Fruit fly (Drosophila melanogaster) S2 (cell line): Measurements from ENCODE around the gene Edg78E.

Experiments
- CG8478 ChIP-seq: fragments of >200 bp; optimal IDR thresholded peaks from 2 replicates; lab custom pipeline; 2018
- CTCF ChIP-seq, 2 experiments: fragments of >200 bp; optimal IDR thresholded peaks; 2 replicates each; lab custom pipeline; 2018

- TF ChIP-seq CG8478 = no peak
- no peak for TF ChIP-seq CTCF (optimal IDR thresholded peaks at IDR 0.05; lab: Kevin White, UChicago)
Measured at dm6 chr3L:21267862-21268385, 29.7 kb downstream of the Edg78E start, which contains the start of gene CG9391.
